Worm (Caenorhabditis elegans): ENCODE data around the gene F08C6.18.

- no peak for TF ChIP-seq F10E7.11 (tag; optimal IDR thresholded peaks at IDR 0.05)
- TF ChIP-seq mcd-1 (GFP tag; IDR thresholded peaks at IDR 0.05) = no peak
- TF ChIP-seq ama-1 (optimal IDR thresholded peaks at IDR 0.05) = no peak
- TF ChIP-seq ama-1 (GFP tag; optimal IDR thresholded peaks at IDR 0.05) = no peak
- no peak for TF ChIP-seq unc-62 (GFP tag; optimal IDR thresholded peaks at IDR 0.05)
- no peak for TF ChIP-seq rec-8 (tag; optimal IDR thresholded peaks at IDR 0.05)
Observed at ce11 chrX:7547696-7548095, 25.7 kb downstream of the F08C6.18 start.
